Worm (Caenorhabditis elegans): ENCODE results near the gene VB0395L.1.

DNA sequence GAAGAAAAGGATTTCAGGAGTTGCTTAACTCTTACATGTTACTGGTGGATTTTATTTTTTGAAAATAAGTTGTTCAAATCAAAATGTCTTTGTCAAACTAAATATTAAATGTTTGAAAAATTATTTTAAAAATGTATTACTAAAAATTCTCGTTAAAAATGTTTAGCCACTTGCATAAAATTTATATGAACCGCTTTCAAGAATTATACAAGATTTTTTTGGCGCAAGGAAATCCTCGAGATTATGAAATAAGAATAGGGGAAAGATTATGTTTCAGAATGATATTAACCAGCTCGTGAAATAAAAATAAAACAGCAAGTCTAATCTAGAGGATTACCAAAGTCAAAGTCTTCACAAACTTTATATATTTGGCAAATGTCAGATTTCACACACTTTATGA lies 33.5 kb downstream of the VB0395L.1 start:
- TF ChIP-seq nhr-25 (tag; optimal IDR thresholded peaks at IDR 0.05) (no peak), ztf-11 (tag; optimal IDR thresholded peaks at IDR 0.05) (no peak), ceh-9 (tag; optimal IDR thresholded peaks at IDR 0.05) (no peak), fkh-10 (GFP tag; optimal IDR thresholded peaks at IDR 0.05) (peak; percentile 2), skn-1 (tag; optimal IDR thresholded peaks at IDR 0.05) (peak; percentile 27), lin-39 (tag; optimal IDR thresholded peaks at IDR 0.05) (no peak), nhr-77 (tag; optimal IDR thresholded peaks at IDR 0.05) (peak; percentile 82), ama-1 (optimal IDR thresholded peaks at IDR 0.05) (no peak), fos-1 (tag; optimal IDR thresholded peaks at IDR 0.05) (no peak), ztf-4 (tag; optimal IDR thresholded peaks at IDR 0.05) (no peak), jun-1 (tag; optimal IDR thresholded peaks at IDR 0.05) (peak; percentile 76), R02D3.7 (tag; optimal IDR thresholded peaks at IDR 0.05) (peak; percentile 26), ceh-16 (tag; optimal IDR thresholded peaks at IDR 0.05) (no peak), eor-1 (tag; optimal IDR thresholded peaks at IDR 0.05) (no peak)
